Worm (Caenorhabditis elegans) whole organism, early embryonic: Measurements from ENCODE around the gene mms-19.

Source experiments
- F13C5.2 ChIP-seq: sonication (generic microtip); optimal IDR thresholded peaks from 2 replicates; lab custom pipeline; 2017; ENCODE audit warnings: mild to moderate bottlenecking, missing genetic modification characterization, inconsistent platforms, missing compliant biosample characterization
- aly-1 ChIP-seq: sonication (generic microtip); optimal IDR thresholded peaks from 2 replicates; lab custom pipeline; 2016; ENCODE audit warnings: missing genetic modification characterization, missing compliant biosample characterization
- ama-1 ChIP-seq: fragments of 150-350 bp; optimal IDR thresholded peaks from 2 replicates; lab custom pipeline; 2014
- ceh-13 ChIP-seq: fragments of 200-800 bp; sonication (Bioruptor generic); optimal IDR thresholded peaks from 2 replicates; lab custom pipeline; 2018; ENCODE audit warnings: mild to moderate bottlenecking, missing genetic modification characterization, missing compliant biosample characterization
- ceh-36 ChIP-seq: sonication (generic microtip); optimal IDR thresholded peaks from 2 replicates; lab custom pipeline; 2016; ENCODE audit warnings: missing genetic modification characterization, inconsistent platforms, missing compliant biosample characterization
- flt-1 ChIP-seq: fragments of 200-800 bp; sonication (Bioruptor generic); IDR thresholded peaks from 2 replicates; pipeline ENCODE4 v1.3.6; 2022; ENCODE audit warnings: missing genetic modification characterization, missing compliant biosample characterization
- hmbx-1 ChIP-seq: sonication (generic microtip); optimal IDR thresholded peaks from 2 replicates; lab custom pipeline; 2016; ENCODE audit warnings: mild to moderate bottlenecking, missing genetic modification characterization, missing compliant biosample characterization
- hmg-4 ChIP-seq: fragments of 200-800 bp; sonication (Bioruptor generic); optimal IDR thresholded peaks from 2 replicates; lab custom pipeline; 2018; ENCODE audit warnings: mild to moderate bottlenecking, missing genetic modification characterization, missing compliant biosample characterization
- scrt-1 ChIP-seq: fragments of 200-800 bp; sonication (Bioruptor generic); IDR thresholded peaks from 2 replicates; pipeline ENCODE4 v1.3.6; 2022; ENCODE audit warnings: missing genetic modification characterization, missing compliant biosample characterization
- tbx-37 ChIP-seq: fragments of 200-800 bp; sonication (Bioruptor generic); conservative IDR thresholded peaks from 2 replicates; pipeline ENCODE4 v1.3.6; 2022; ENCODE audit warnings: missing genetic modification reagents, missing genetic modification characterization, missing compliant biosample characterization

DNA sequence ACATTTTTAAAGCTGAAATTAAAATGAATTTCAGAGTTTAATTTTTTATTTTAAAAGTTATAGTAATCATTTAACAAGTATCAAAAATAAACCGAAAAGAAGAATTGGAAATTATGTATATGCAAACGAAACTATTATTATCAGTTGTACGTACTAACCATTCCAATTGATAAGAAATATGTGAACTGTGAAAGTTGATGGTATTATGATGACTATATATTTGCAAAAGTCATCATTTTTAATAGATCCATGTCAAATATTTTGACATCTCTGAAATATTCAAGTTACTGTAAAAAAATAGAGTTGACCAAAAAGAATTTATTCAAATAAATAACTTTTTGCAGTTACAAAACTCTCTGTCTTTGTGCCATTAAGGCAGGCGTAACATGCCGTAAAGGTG lies 33.9 kb downstream of the mms-19 start, which contains the start of gene ugt-48:
- TF ChIP-seq hmg-4 (GFP tag; lab: Kevin White, UChicago) (no peak), F13C5.2 (tag; lab: Kevin White, UChicago) (no peak), hmbx-1 (tag; lab: Kevin White, UChicago) (no peak), ceh-13 (GFP tag; lab: Kevin White, UChicago) (no peak), tbx-37 (GFP tag; lab: Robert Waterston, UW) (no peak), scrt-1 (GFP tag; lab: Robert Waterston, UW) (no peak), aly-1 (no peak), flt-1 (no peak), ceh-36 (no peak), ama-1 (no peak)
